Worm (Caenorhabditis elegans) whole organism, L3 larva: ENCODE results near the gene C27A7.6.

Experiments
- ZK546.5 ChIP-seq: sonication (generic microtip); optimal IDR thresholded peaks from 2 replicates; lab custom pipeline; 2017; ENCODE audit warnings: missing biosample characterization, missing genetic modification characterization
- jun-1 ChIP-seq: fragments of 150-350 bp; optimal IDR thresholded peaks from 2 replicates; lab custom pipeline; 2014; ENCODE audit warnings: missing biosample characterization, missing genetic modification reagents, missing genetic modification characterization
- lin-15B ChIP-seq: fragments of 150-350 bp; optimal IDR thresholded peaks from 2 replicates; lab custom pipeline; 2014; ENCODE audit warnings: missing biosample characterization, missing genetic modification characterization
- unc-39 ChIP-seq: sonication (generic microtip); optimal IDR thresholded peaks from 4 replicates; lab custom pipeline; 2017; ENCODE audit warnings: missing biosample characterization, missing genetic modification characterization

DNA sequence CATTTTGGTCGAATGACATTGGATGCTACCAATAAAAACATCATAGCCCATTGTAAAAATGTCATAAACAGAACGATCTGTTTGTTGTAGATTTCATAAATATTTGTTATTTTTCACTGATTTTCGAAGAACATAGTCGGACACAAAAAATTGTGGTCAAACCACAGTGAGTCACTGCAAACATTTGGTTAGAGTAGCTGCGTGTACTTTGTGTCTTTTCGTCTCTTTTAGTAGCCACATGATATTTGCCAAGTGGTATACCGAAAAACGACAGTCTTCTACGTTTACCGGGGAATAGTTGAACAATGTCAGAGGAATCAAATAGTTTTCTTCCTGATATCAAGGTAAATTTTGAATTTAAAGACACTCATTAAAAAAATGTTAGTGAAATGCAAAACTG, 38.8 kb downstream of the C27A7.6 start, which contains the start of gene nhr-206:
- TF ChIP-seq ZK546.5, result no peak
- no peak for TF ChIP-seq lin-15B (tag; lab: Kevin White, UChicago)
- no peak for TF ChIP-seq unc-39 (tag; lab: Kevin White, UChicago)
- TF ChIP-seq jun-1 (tag; lab: Kevin White, UChicago), result peak; percentile 53
